Fruit fly (Drosophila melanogaster) whole organism, embryonic: ENCODE measurements around the gene CG32301.

Experiments
- Aef1 ChIP-seq: fragments of 200-800 bp; sonication (Bioruptor generic); IDR thresholded peaks from 3 replicates; pipeline ENCODE4 v1.3.6; 2022; ENCODE audit warnings: missing biosample characterization, missing genetic modification characterization
- Atf6 ChIP-seq: fragments of 200-800 bp; sonication (Bioruptor generic); IDR thresholded peaks from 2 replicates; pipeline ENCODE4 v1.3.6; 2022; ENCODE audit warnings: missing biosample characterization, missing genetic modification characterization
- BEAF-32 ChIP-seq: fragments of 200-800 bp; sonication (Bioruptor generic); optimal IDR thresholded peaks from 3 replicates; lab custom pipeline; 2017; ENCODE audit warnings: missing biosample characterization, missing genetic modification characterization, mild to moderate bottlenecking, moderate library complexity, missing genetic modification reagents
- CG10431 ChIP-seq: fragments of 200-800 bp; sonication (Bioruptor generic); optimal IDR thresholded peaks from 3 replicates; lab custom pipeline; 2018; ENCODE audit warnings: missing biosample characterization, mild to moderate bottlenecking, missing genetic modification characterization
- CG10543 ChIP-seq: fragments of 200-800 bp; sonication (Bioruptor generic); optimal IDR thresholded peaks from 3 replicates; lab custom pipeline; 2017; ENCODE audit warnings: missing biosample characterization, mild to moderate bottlenecking, missing genetic modification characterization, moderate library complexity
- CG11723 ChIP-seq: fragments of 200-800 bp; sonication (Bioruptor generic); optimal IDR thresholded peaks from 2 replicates; lab custom pipeline; 2017; ENCODE audit warnings: missing biosample characterization, mild to moderate bottlenecking, missing genetic modification characterization
- CG12744 ChIP-seq: fragments of 200-800 bp; sonication (Bioruptor generic); optimal IDR thresholded peaks from 2 replicates; lab custom pipeline; 2016; ENCODE audit warnings: missing biosample characterization, missing genetic modification characterization
- CG13123 ChIP-seq: fragments of 200-800 bp; sonication (Bioruptor generic); optimal IDR thresholded peaks from 2 replicates; lab custom pipeline; 2016; ENCODE audit warnings: missing biosample characterization, missing genetic modification characterization
- CG13894 ChIP-seq: fragments of 200-800 bp; sonication (Bioruptor generic); optimal IDR thresholded peaks from 3 replicates; lab custom pipeline; 2018; ENCODE audit warnings: missing biosample characterization, mild to moderate bottlenecking, missing genetic modification characterization, moderate library complexity
- CG15696 ChIP-seq: fragments of 200-800 bp; sonication (Bioruptor generic); optimal IDR thresholded peaks from 2 replicates; lab custom pipeline; 2019; ENCODE audit warnings: missing biosample characterization, mild to moderate bottlenecking, missing genetic modification characterization, moderate library complexity
- CG1647 ChIP-seq: fragments of 200-800 bp; sonication (Bioruptor generic); optimal IDR thresholded peaks from 3 replicates; lab custom pipeline; 2016; ENCODE audit warnings: missing biosample characterization, missing genetic modification characterization
- CG17912 ChIP-seq: fragments of 200-800 bp; sonication (Bioruptor generic); optimal IDR thresholded peaks from 2 replicates; lab custom pipeline; 2018; ENCODE audit warnings: missing biosample characterization, mild to moderate bottlenecking, missing genetic modification characterization
- CG2116 ChIP-seq: fragments of 200-800 bp; sonication (Bioruptor generic); optimal IDR thresholded peaks from 3 replicates; lab custom pipeline; 2018; ENCODE audit warnings: missing biosample characterization, mild to moderate bottlenecking, missing genetic modification characterization
- CG2120 ChIP-seq: fragments of 200-800 bp; sonication (Bioruptor generic); optimal IDR thresholded peaks from 3 replicates; lab custom pipeline; 2016; ENCODE audit warnings: missing biosample characterization, missing genetic modification characterization
- CG31365 ChIP-seq: fragments of 200-800 bp; sonication (Bioruptor generic); optimal IDR thresholded peaks from 2 replicates; lab custom pipeline; 2018; ENCODE audit warnings: missing biosample characterization, mild to moderate bottlenecking, missing genetic modification characterization
- CG3838 ChIP-seq: fragments of 200-800 bp; sonication (Bioruptor generic); optimal IDR thresholded peaks from 3 replicates; lab custom pipeline; 2016; ENCODE audit warnings: missing biosample characterization, missing genetic modification characterization
- CG42726 ChIP-seq: fragments of 200-800 bp; sonication (Bioruptor generic); IDR thresholded peaks from 2 replicates; pipeline ENCODE4 v1.3.6; 2022; ENCODE audit warnings: missing biosample characterization, missing genetic modification characterization; ENCODE audit not compliant: partially characterized antibody
- CG5180 ChIP-seq: fragments of 200-800 bp; sonication (Bioruptor generic); optimal IDR thresholded peaks from 3 replicates; lab custom pipeline; 2017; ENCODE audit warnings: missing biosample characterization, missing genetic modification characterization, mild to moderate bottlenecking, moderate library complexity, missing genetic modification reagents
- CG6654 ChIP-seq: fragments of 200-800 bp; sonication (Bioruptor generic); optimal IDR thresholded peaks from 2 replicates; lab custom pipeline; 2017; ENCODE audit warnings: missing biosample characterization, mild to moderate bottlenecking, missing genetic modification characterization
- CG6854 ChIP-seq: fragments of 200-800 bp; sonication (Bioruptor generic); optimal IDR thresholded peaks from 3 replicates; lab custom pipeline; 2017; ENCODE audit warnings: missing biosample characterization, mild to moderate bottlenecking, missing genetic modification characterization
- CG7357 ChIP-seq: fragments of 200-800 bp; sonication (Bioruptor generic); IDR thresholded peaks from 3 replicates; pipeline ENCODE4 v1.3.6; 2022; ENCODE audit warnings: missing biosample characterization, missing genetic modification characterization
- CG8290 ChIP-seq, 3 experiments: fragments of 200-800 bp; sonication (Bioruptor generic); optimal IDR thresholded peaks; 2 replicates each; lab custom pipeline; 2016 to 2019; ENCODE audit warnings: missing biosample characterization in 3 of 3, missing genetic modification characterization in 3 of 3, mild to moderate bottlenecking in 2 of 3, moderate library complexity in 1 of 3
- CG9437 ChIP-seq: fragments of 200-800 bp; sonication (Bioruptor generic); optimal IDR thresholded peaks from 2 replicates; lab custom pipeline; 2018; ENCODE audit warnings: missing biosample characterization, mild to moderate bottlenecking, missing genetic modification characterization
- Dip2 ChIP-seq: fragments of 200-800 bp; sonication (Bioruptor generic); IDR thresholded peaks from 2 replicates; pipeline ENCODE4 v1.3.6; 2022; ENCODE audit warnings: missing biosample characterization, missing genetic modification characterization
- Dll ChIP-seq: fragments of 200-800 bp; sonication (Bioruptor generic); IDR thresholded peaks from 4 replicates; pipeline ENCODE4 v1.3.6; 2022; ENCODE audit warnings: missing biosample characterization, missing genetic modification characterization; ENCODE audit not compliant: partially characterized antibody
- Dref ChIP-seq: fragments of 200-800 bp; sonication (Bioruptor generic); IDR thresholded peaks from 2 replicates; pipeline ENCODE4 v1.3.6; 2022; ENCODE audit warnings: missing biosample characterization, missing genetic modification characterization
- E2f1 ChIP-seq: fragments of 200-800 bp; sonication (Bioruptor generic); IDR thresholded peaks from 2 replicates; pipeline ENCODE4 v1.3.6; 2022; ENCODE audit warnings: missing biosample characterization, missing genetic modification characterization
- Nf-YB ChIP-seq: fragments of 200-800 bp; sonication (Bioruptor generic); optimal IDR thresholded peaks from 3 replicates; lab custom pipeline; 2019; ENCODE audit warnings: missing biosample characterization, mild to moderate bottlenecking, missing genetic modification characterization, moderate library complexity
- Poxn ChIP-seq: fragments of 200-800 bp; sonication (Bioruptor generic); IDR thresholded peaks from 2 replicates; pipeline ENCODE4 v1.3.6; 2022; ENCODE audit warnings: missing biosample characterization, missing genetic modification characterization
- Rx ChIP-seq: fragments of 200-800 bp; sonication (Bioruptor generic); IDR thresholded peaks from 2 replicates; pipeline ENCODE4 v1.3.6; 2022; ENCODE audit warnings: missing biosample characterization, missing genetic modification characterization
- Six4 ChIP-seq: fragments of 200-800 bp; sonication (Bioruptor generic); optimal IDR thresholded peaks from 2 replicates; lab custom pipeline; 2016; ENCODE audit warnings: missing biosample characterization, missing genetic modification characterization
- Sox100B ChIP-seq: fragments of 200-800 bp; sonication (Bioruptor generic); optimal IDR thresholded peaks from 3 replicates; lab custom pipeline; 2018; ENCODE audit warnings: missing biosample characterization, mild to moderate bottlenecking, missing genetic modification characterization
- Sox102F ChIP-seq: fragments of 200-800 bp; sonication (Bioruptor generic); optimal IDR thresholded peaks from 2 replicates; lab custom pipeline; 2018; ENCODE audit warnings: missing biosample characterization, mild to moderate bottlenecking, missing genetic modification characterization, moderate library complexity
- YL-1 ChIP-seq: fragments of 200-800 bp; sonication (Bioruptor generic); optimal IDR thresholded peaks from 3 replicates; lab custom pipeline; 2017; ENCODE audit warnings: missing biosample characterization, mild to moderate bottlenecking, missing genetic modification characterization
- az2 ChIP-seq: fragments of 200-800 bp; sonication (Bioruptor generic); optimal IDR thresholded peaks from 3 replicates; lab custom pipeline; 2016; ENCODE audit warnings: missing biosample characterization, missing genetic modification characterization
- cas ChIP-seq: fragments of 200-800 bp; sonication (Bioruptor generic); IDR thresholded peaks from 2 replicates; pipeline ENCODE4 v1.3.6; 2022; ENCODE audit warnings: missing biosample characterization, missing genetic modification characterization
- croc ChIP-seq: fragments of 200-800 bp; sonication (Bioruptor generic); conservative IDR thresholded peaks from 3 replicates; pipeline ENCODE4 v1.3.6; 2022; ENCODE audit warnings: missing biosample characterization, missing genetic modification characterization
- danr ChIP-seq: fragments of 200-800 bp; sonication (Bioruptor generic); IDR thresholded peaks from 2 replicates; pipeline ENCODE4 v1.3.6; 2022; ENCODE audit warnings: missing biosample characterization, missing genetic modification characterization
- fd102C ChIP-seq: fragments of 200-800 bp; sonication (Bioruptor generic); optimal IDR thresholded peaks from 2 replicates; lab custom pipeline; 2018; ENCODE audit warnings: missing biosample characterization, mild to moderate bottlenecking, missing genetic modification characterization, moderate library complexity
- grn ChIP-seq: fragments of 200-800 bp; sonication (Bioruptor generic); optimal IDR thresholded peaks from 3 replicates; lab custom pipeline; 2017; ENCODE audit warnings: missing biosample characterization, missing genetic modification characterization
- pan ChIP-seq, 4 experiments: fragments of >200 bp in 3 of 4; fragments of 200-800 bp in 1 of 4; sonication (Bioruptor generic) in 1 of 4; optimal IDR thresholded peaks in 3 of 4; IDR thresholded peaks in 1 of 4; 2 replicates each; pipeline versions ENCODE4 v1.3.6 to Lab custom; 2017 to 2022; ENCODE audit warnings: missing biosample characterization in 2 of 4, missing genetic modification characterization in 2 of 4, mixed read lengths in 1 of 4
- run ChIP-seq: fragments of 200-800 bp; sonication (Bioruptor generic); optimal IDR thresholded peaks from 3 replicates; lab custom pipeline; 2018; ENCODE audit warnings: missing biosample characterization, mild to moderate bottlenecking, missing genetic modification characterization
- sens-2 ChIP-seq: fragments of 200-800 bp; sonication (Bioruptor generic); IDR thresholded peaks from 2 replicates; pipeline ENCODE4 v1.3.6; 2022; ENCODE audit warnings: missing biosample characterization, missing genetic modification characterization
- shn ChIP-seq: fragments of 200-800 bp; sonication (Bioruptor generic); optimal IDR thresholded peaks from 3 replicates; lab custom pipeline; 2016; ENCODE audit warnings: missing biosample characterization, missing genetic modification characterization
- sr ChIP-seq: fragments of 200-800 bp; sonication (Bioruptor generic); IDR thresholded peaks from 3 replicates; pipeline ENCODE4 v1.3.6; 2022; ENCODE audit warnings: missing biosample characterization, missing genetic modification characterization
- tap ChIP-seq: fragments of 200-800 bp; optimal IDR thresholded peaks from 3 replicates; lab custom pipeline; 2019; ENCODE audit warnings: missing biosample characterization, mild to moderate bottlenecking, missing genetic modification characterization, moderate library complexity
- vnd ChIP-seq: fragments of 200-800 bp; sonication (Bioruptor generic); IDR thresholded peaks from 3 replicates; pipeline ENCODE4 v1.3.6; 2022; ENCODE audit warnings: missing biosample characterization, missing genetic modification characterization; ENCODE audit not compliant: partially characterized antibody
- wek ChIP-seq: fragments of 200-800 bp; sonication (Bioruptor generic); optimal IDR thresholded peaks from 3 replicates; lab custom pipeline; 2018; ENCODE audit warnings: missing biosample characterization, mild to moderate bottlenecking, missing genetic modification characterization, moderate library complexity
- zfh1 ChIP-seq: fragments of 200-800 bp; sonication (Bioruptor generic); IDR thresholded peaks from 3 replicates; pipeline ENCODE4 v1.3.6; 2022; ENCODE audit warnings: missing biosample characterization, missing genetic modification characterization

CG32301 gene

dm6 chr3L:2257412-2257862 lies 13.2 kb downstream of the CG32301 start, which contains the start of the genes CG1275 and Elp5 (continued):
- TF ChIP-seq vnd (GFP tag; lab: Robert Waterston, UW) (no peak), az2 (GFP tag; lab: Kevin White, UChicago) (peak; percentile 98), tap (tag; lab: Kevin White, UChicago) (peak; percentile 99), CG2120 (peak; percentile 99), fd102C (peak; percentile 80), danr (GFP tag; lab: Robert Waterston, UW) (peak; percentile 99), pan (optimal IDR thresholded peaks at IDR 0.05; lab: Kevin White, UChicago) (no peak), pan (GFP tag; optimal IDR thresholded peaks at IDR 0.05 in 1 of 2, IDR thresholded peaks at IDR 0.05 in 1 of 2) (peak in 1 of 2 experiments; percentile 100), CG13894 (tag; lab: Kevin White, UChicago) (peak; percentile 97), run (peak; percentile 95), CG6654 (GFP tag; lab: Kevin White, UChicago) (peak; percentile 84), cas (GFP tag; lab: Robert Waterston, UW) (peak; percentile 99), BEAF-32 (peak; percentile 45), sr (peak; percentile 98), Poxn (peak; percentile 98), Six4 (GFP tag; lab: Kevin White, UChicago) (peak; percentile 95), CG2116 (GFP tag; lab: Kevin White, UChicago) (peak; percentile 85), sens-2 (GFP tag; lab: Robert Waterston, UW) (peak; percentile 99), CG17912 (GFP tag; lab: Kevin White, UChicago) (peak; percentile 97), CG5180 (GFP tag; lab: Kevin White, UChicago) (peak; percentile 83), Aef1 (GFP tag; lab: Robert Waterston, UW) (peak; percentile 99), CG10431 (GFP tag; lab: Kevin White, UChicago) (peak; percentile 95), CG11723 (GFP tag; lab: Kevin White, UChicago) (peak; percentile 96), CG7357 (GFP tag; lab: Robert Waterston, UW) (peak; percentile 97), Atf6 (GFP tag; lab: Robert Waterston, UW) (peak; percentile 99), Dll (GFP tag; lab: Robert Waterston, UW) (0 out of 4 replicates have a peak, but pooled peaks have one; percentile 29), croc (GFP tag; lab: Robert Waterston, UW) (peak; percentile 99), Rx (GFP tag; lab: Robert Waterston, UW) (peak; percentile 99), Dip2 (GFP tag; lab: Robert Waterston, UW) (peak; percentile 81), CG12744 (peak; percentile 97), CG15696 (tag; lab: Kevin White, UChicago) (peak; percentile 93), CG8290 (GFP tag; optimal IDR thresholded peaks at IDR 0.05; lab: Kevin White, UChicago) (peak; percentile 87), CG8290 (tag; optimal IDR thresholded peaks at IDR 0.05; lab: Kevin White, UChicago) (peak; percentile 82 to 98), CG13123 (GFP tag; lab: Kevin White, UChicago) (peak; percentile 95), shn (GFP tag; lab: Kevin White, UChicago) (peak; percentile 91), CG10543 (GFP tag; lab: Kevin White, UChicago) (peak; percentile 96), CG3838 (GFP tag; lab: Kevin White, UChicago) (peak; percentile 92), grn (peak; percentile 77), CG31365 (peak; percentile 76), CG6854 (peak; percentile 88), wek (GFP tag; lab: Kevin White, UChicago) (peak; percentile 94), CG1647 (GFP tag; lab: Kevin White, UChicago) (peak; percentile 97), YL-1 (GFP tag; lab: Kevin White, UChicago) (peak; percentile 95), Sox102F (peak; percentile 99), Sox100B (GFP tag; lab: Kevin White, UChicago) (peak; percentile 91), CG42726 (no peak), E2f1 (peak; percentile 100), Nf-YB (GFP tag; lab: Kevin White, UChicago) (peak; percentile 87), zfh1 (peak; percentile 100), Dref (GFP tag; lab: Robert Waterston, UW) (peak; percentile 58), CG9437 (GFP tag; lab: Kevin White, UChicago) (peak; percentile 92)
